Worm (Caenorhabditis elegans) whole organism, L2 larva: Measurements from ENCODE around the gene srz-74.

Source experiments
- egl-27 ChIP-seq: sonication (generic microtip); optimal IDR thresholded peaks from 3 replicates; lab custom pipeline; 2017; ENCODE audit warnings: missing biosample characterization, missing genetic modification reagents, missing genetic modification characterization
- lin-13 ChIP-seq: fragments of 150-350 bp; optimal IDR thresholded peaks from 2 replicates; lab custom pipeline; 2014; ENCODE audit warnings: missing biosample characterization, missing genetic modification reagents, missing genetic modification characterization
- lin-39 ChIP-seq: fragments of 150-350 bp; optimal IDR thresholded peaks from 2 replicates; lab custom pipeline; 2014; ENCODE audit warnings: missing biosample characterization, missing genetic modification reagents, missing genetic modification characterization
- mdl-1 ChIP-seq, 2 experiments: fragments of 150-350 bp in 1 of 2; sonication (generic microtip) in 1 of 2; optimal IDR thresholded peaks; 2 replicates each; lab custom pipeline; 2017; ENCODE audit warnings: missing biosample characterization in 2 of 2, missing genetic modification characterization in 2 of 2
- nhr-10 ChIP-seq: sonication (generic microtip); optimal IDR thresholded peaks from 2 replicates; lab custom pipeline; 2017; ENCODE audit warnings: missing biosample characterization, missing genetic modification characterization
- nhr-237 ChIP-seq: fragments of 150-350 bp; optimal IDR thresholded peaks from 2 replicates; lab custom pipeline; 2014; ENCODE audit warnings: missing biosample characterization, missing genetic modification characterization
- nhr-6 ChIP-seq: fragments of 150-350 bp; optimal IDR thresholded peaks from 2 replicates; lab custom pipeline; 2014; ENCODE audit warnings: missing biosample characterization, missing genetic modification characterization
- unc-62 ChIP-seq: fragments of 150-350 bp; optimal IDR thresholded peaks from 2 replicates; lab custom pipeline; 2014; ENCODE audit warnings: missing biosample characterization, missing genetic modification reagents, missing genetic modification characterization
- ztf-1 ChIP-seq: fragments of 200-800 bp; sonication (Bioruptor generic); conservative IDR thresholded peaks from 2 replicates; pipeline ENCODE4 v1.3.6; 2022; ENCODE audit warnings: missing genetic modification characterization, missing compliant biosample characterization

- TF ChIP-seq egl-27 (tag; lab: Kevin White, UChicago): no peak
- TF ChIP-seq nhr-6 (tag; lab: Kevin White, UChicago): no peak
- TF ChIP-seq unc-62 (GFP tag; lab: Kevin White, UChicago): no peak
- TF ChIP-seq ztf-1: no peak
- no peak for TF ChIP-seq lin-39
- TF ChIP-seq mdl-1 (tag; optimal IDR thresholded peaks at IDR 0.05; lab: Kevin White, UChicago): no peak
- no peak for TF ChIP-seq lin-13 (GFP tag; lab: Kevin White, UChicago)
- no peak for TF ChIP-seq nhr-10 (tag; lab: Kevin White, UChicago)
- no peak for TF ChIP-seq nhr-237 (tag; lab: Kevin White, UChicago)
Observed at ce11 chrIV:16346514-16346913, 17.3 kb downstream of the srz-74 start, which contains the start of gene C35D6.3.
